Worm (Caenorhabditis elegans) whole organism, L2 larva: ENCODE results near the gene E01G4.5.

ENCODE experiments used
- F13H6.1 ChIP-seq: sonication (generic microtip); optimal IDR thresholded peaks from 2 replicates; lab custom pipeline; 2016; ENCODE audit warnings: missing genetic modification characterization, missing compliant biosample characterization
- R02D3.7 ChIP-seq: fragments of 150-350 bp; optimal IDR thresholded peaks from 2 replicates; lab custom pipeline; 2014; ENCODE audit warnings: missing biosample characterization, missing genetic modification characterization
- Y55F3AM.14 ChIP-seq: fragments of 200-800 bp; sonication (Bioruptor generic); optimal IDR thresholded peaks from 2 replicates; lab custom pipeline; 2018; ENCODE audit warnings: mild to moderate bottlenecking, missing genetic modification characterization, missing compliant biosample characterization
- ZK546.5 ChIP-seq: sonication (generic microtip); optimal IDR thresholded peaks from 2 replicates; lab custom pipeline; 2017; ENCODE audit warnings: missing biosample characterization, missing genetic modification characterization
- alr-1 ChIP-seq: fragments of 150-350 bp; optimal IDR thresholded peaks from 2 replicates; lab custom pipeline; 2014; ENCODE audit warnings: missing biosample characterization, missing genetic modification characterization
- aly-2 ChIP-seq: fragments of 150-350 bp; optimal IDR thresholded peaks from 2 replicates; lab custom pipeline; 2014; ENCODE audit warnings: missing biosample characterization, missing genetic modification characterization
- ceh-16 ChIP-seq: fragments of 150-350 bp; optimal IDR thresholded peaks from 2 replicates; lab custom pipeline; 2014; ENCODE audit warnings: missing biosample characterization, missing genetic modification characterization
- ceh-82 ChIP-seq: fragments of 150-350 bp; optimal IDR thresholded peaks from 2 replicates; lab custom pipeline; 2014; ENCODE audit warnings: missing biosample characterization, missing genetic modification characterization
- crh-2 ChIP-seq: sonication (generic microtip); optimal IDR thresholded peaks from 2 replicates; lab custom pipeline; 2017; ENCODE audit warnings: missing biosample characterization, missing genetic modification characterization
- dmd-4 ChIP-seq: sonication (generic microtip); optimal IDR thresholded peaks from 2 replicates; lab custom pipeline; 2017; ENCODE audit warnings: missing biosample characterization, missing genetic modification characterization
- egl-27 ChIP-seq: sonication (generic microtip); optimal IDR thresholded peaks from 3 replicates; lab custom pipeline; 2017; ENCODE audit warnings: missing biosample characterization, missing genetic modification reagents, missing genetic modification characterization
- elt-3 ChIP-seq: sonication (generic microtip); optimal IDR thresholded peaks from 2 replicates; lab custom pipeline; 2017; ENCODE audit warnings: missing biosample characterization, missing genetic modification characterization
- fos-1 ChIP-seq: fragments of 150-350 bp; optimal IDR thresholded peaks from 2 replicates; lab custom pipeline; 2014; ENCODE audit warnings: missing biosample characterization, missing genetic modification characterization
- gmeb-1 ChIP-seq: fragments of 150-350 bp; optimal IDR thresholded peaks from 2 replicates; lab custom pipeline; 2014; ENCODE audit warnings: missing biosample characterization, missing genetic modification characterization
- lin-11 ChIP-seq: fragments of 150-350 bp; sonication (generic microtip); optimal IDR thresholded peaks from 2 replicates; lab custom pipeline; 2014; ENCODE audit warnings: missing biosample characterization, missing genetic modification characterization, inconsistent platforms, mixed read lengths
- lin-13 ChIP-seq: fragments of 150-350 bp; optimal IDR thresholded peaks from 2 replicates; lab custom pipeline; 2014; ENCODE audit warnings: missing biosample characterization, missing genetic modification reagents, missing genetic modification characterization
- lin-39 ChIP-seq: fragments of 150-350 bp; optimal IDR thresholded peaks from 2 replicates; lab custom pipeline; 2014; ENCODE audit warnings: missing biosample characterization, missing genetic modification reagents, missing genetic modification characterization
- lsy-2 ChIP-seq, 2 experiments: fragments of 150-350 bp in 1 of 2; sonication (generic microtip) in 1 of 2; optimal IDR thresholded peaks; 2 replicates each; lab custom pipeline; 2014 to 2017; ENCODE audit warnings: missing biosample characterization in 2 of 2, missing genetic modification characterization in 2 of 2
- mbf-1 ChIP-seq: sonication (generic microtip); optimal IDR thresholded peaks from 2 replicates; lab custom pipeline; 2017; ENCODE audit warnings: missing biosample characterization, missing genetic modification characterization
- mdl-1 ChIP-seq, 2 experiments: fragments of 150-350 bp in 1 of 2; sonication (generic microtip) in 1 of 2; optimal IDR thresholded peaks; 2 replicates each; lab custom pipeline; 2017; ENCODE audit warnings: missing biosample characterization in 2 of 2, missing genetic modification characterization in 2 of 2
- nhr-10 ChIP-seq: sonication (generic microtip); optimal IDR thresholded peaks from 2 replicates; lab custom pipeline; 2017; ENCODE audit warnings: missing biosample characterization, missing genetic modification characterization
- nhr-11 ChIP-seq: fragments of 150-350 bp; optimal IDR thresholded peaks from 2 replicates; lab custom pipeline; 2014; ENCODE audit warnings: missing biosample characterization, missing genetic modification characterization
- nhr-21 ChIP-seq: fragments of 150-350 bp; optimal IDR thresholded peaks from 2 replicates; lab custom pipeline; 2014; ENCODE audit warnings: missing biosample characterization, missing genetic modification characterization
- nhr-237 ChIP-seq: fragments of 150-350 bp; optimal IDR thresholded peaks from 2 replicates; lab custom pipeline; 2014; ENCODE audit warnings: missing biosample characterization, missing genetic modification characterization
- nhr-25 ChIP-seq: fragments of 150-350 bp; sonication (generic microtip); optimal IDR thresholded peaks from 3 replicates; lab custom pipeline; 2014; ENCODE audit warnings: missing biosample characterization, missing genetic modification characterization
- nhr-6 ChIP-seq: fragments of 150-350 bp; optimal IDR thresholded peaks from 2 replicates; lab custom pipeline; 2014; ENCODE audit warnings: missing biosample characterization, missing genetic modification characterization
- nhr-77 ChIP-seq: fragments of 150-350 bp; optimal IDR thresholded peaks from 2 replicates; lab custom pipeline; 2014; ENCODE audit warnings: missing biosample characterization, missing genetic modification characterization
- peb-1 ChIP-seq: fragments of 150-350 bp; optimal IDR thresholded peaks from 2 replicates; lab custom pipeline; 2014; ENCODE audit warnings: missing biosample characterization, missing genetic modification characterization
- sem-4 ChIP-seq: fragments of 150-350 bp; optimal IDR thresholded peaks from 2 replicates; lab custom pipeline; 2014; ENCODE audit warnings: missing biosample characterization, missing genetic modification reagents, missing genetic modification characterization
- skn-1 ChIP-seq: sonication (generic microtip); optimal IDR thresholded peaks from 2 replicates; lab custom pipeline; 2017; ENCODE audit warnings: missing biosample characterization, missing genetic modification characterization
- sma-3 ChIP-seq: sonication (generic microtip); optimal IDR thresholded peaks from 2 replicates; lab custom pipeline; 2016; ENCODE audit warnings: missing genetic modification reagents, missing genetic modification characterization, missing compliant biosample characterization
- sma-9 ChIP-seq, 2 experiments: fragments of 150-350 bp in 1 of 2; sonication (generic microtip) in 1 of 2; optimal IDR thresholded peaks; 2 replicates each; lab custom pipeline; 2014 to 2016; ENCODE audit warnings: missing genetic modification characterization in 2 of 2, mild to moderate bottlenecking in 1 of 2, missing biosample characterization in 1 of 2, missing compliant biosample characterization in 1 of 2, missing genetic modification reagents in 1 of 2, moderate library complexity in 1 of 2
- snpc-4 ChIP-seq: fragments of 150-350 bp; optimal IDR thresholded peaks from 2 replicates; lab custom pipeline; 2014; ENCODE audit warnings: missing biosample characterization, missing genetic modification characterization
- unc-39 ChIP-seq: fragments of 150-350 bp; optimal IDR thresholded peaks from 2 replicates; lab custom pipeline; 2014; ENCODE audit warnings: missing biosample characterization, missing genetic modification characterization
- unc-55 ChIP-seq: fragments of 150-350 bp; sonication (generic microtip); optimal IDR thresholded peaks from 3 replicates; lab custom pipeline; 2014; ENCODE audit warnings: missing biosample characterization, missing genetic modification reagents, missing genetic modification characterization
- unc-62 ChIP-seq: fragments of 150-350 bp; optimal IDR thresholded peaks from 2 replicates; lab custom pipeline; 2014; ENCODE audit warnings: missing biosample characterization, missing genetic modification reagents, missing genetic modification characterization
- ztf-11 ChIP-seq: sonication (generic microtip); optimal IDR thresholded peaks from 2 replicates; lab custom pipeline; 2017; ENCODE audit warnings: missing biosample characterization, missing genetic modification characterization
- ztf-4 ChIP-seq: fragments of 150-350 bp; optimal IDR thresholded peaks from 2 replicates; lab custom pipeline; 2014; ENCODE audit warnings: missing biosample characterization, missing genetic modification characterization

The E01G4.5 gene

DNA sequence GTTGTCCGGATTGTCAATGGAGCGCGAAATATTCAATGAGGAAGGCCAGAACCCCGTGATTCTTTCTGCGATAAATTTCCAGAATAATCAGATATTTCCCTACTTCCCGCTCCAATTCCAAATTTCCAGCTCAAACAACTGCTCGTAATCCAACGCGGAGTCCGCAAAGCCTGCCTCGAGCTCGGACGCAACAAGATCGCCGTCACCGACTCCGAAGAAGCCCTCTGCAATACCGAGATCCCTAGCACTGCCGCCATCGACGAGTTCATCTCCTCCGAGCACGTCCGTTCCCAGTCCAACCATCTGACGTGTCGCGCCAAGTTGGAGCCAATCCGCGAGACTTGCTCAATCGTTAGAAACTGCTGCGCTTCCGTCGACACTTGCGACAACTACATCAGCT lies 12.9 kb downstream of the E01G4.5 start:
- TF ChIP-seq elt-3 (tag; lab: Kevin White, UChicago) (no peak), F13H6.1 (tag; lab: Kevin White, UChicago) (no peak), unc-62 (GFP tag; lab: Kevin White, UChicago) (no peak), unc-39 (tag; lab: Kevin White, UChicago) (no peak), nhr-11 (no peak), ceh-82 (tag; lab: Kevin White, UChicago) (no peak), mdl-1 (tag; optimal IDR thresholded peaks at IDR 0.05; lab: Kevin White, UChicago) (no peak), ZK546.5 (tag; lab: Kevin White, UChicago) (no peak), ceh-16 (tag; lab: Kevin White, UChicago) (no peak), nhr-10 (tag; lab: Kevin White, UChicago) (no peak), alr-1 (tag; lab: Kevin White, UChicago) (no peak), unc-55 (no peak), lin-11 (tag; lab: Kevin White, UChicago) (no peak), peb-1 (no peak), snpc-4 (tag; lab: Kevin White, UChicago) (no peak), gmeb-1 (no peak)

DNA sequence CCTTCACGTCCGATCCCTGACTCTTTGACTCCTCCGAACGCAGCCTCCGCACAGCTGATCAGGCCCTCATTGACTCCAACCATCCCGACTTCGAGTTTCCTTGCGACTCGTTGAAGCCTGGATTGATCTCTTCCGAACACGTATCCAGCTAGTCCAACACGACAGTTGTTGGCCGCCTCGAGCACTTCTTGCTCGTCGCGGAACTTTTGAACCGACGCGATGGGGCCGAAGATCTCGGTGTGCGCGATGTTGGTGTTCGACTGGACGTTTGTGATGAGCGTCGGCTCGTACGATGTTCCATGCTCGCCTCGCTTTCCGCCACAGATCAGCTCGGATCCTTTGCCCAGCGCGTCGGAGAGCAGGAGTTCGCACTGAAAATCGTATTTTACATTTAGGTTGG lies 15.4 kb downstream of the E01G4.5 start:
- TF ChIP-seq nhr-237 (tag; lab: Kevin White, UChicago), result no peak
- no peak for TF ChIP-seq aly-2
- no peak for TF ChIP-seq sma-3
- no peak for TF ChIP-seq fos-1
- TF ChIP-seq nhr-25, result no peak
- no peak for TF ChIP-seq crh-2 (tag; lab: Kevin White, UChicago)
- TF ChIP-seq mbf-1 (tag; lab: Kevin White, UChicago), result no peak
- TF ChIP-seq egl-27 (tag; lab: Kevin White, UChicago), result no peak
- TF ChIP-seq dmd-4 (tag; lab: Kevin White, UChicago), result no peak
- TF ChIP-seq sem-4, result no peak
- TF ChIP-seq sma-9 (GFP tag; optimal IDR thresholded peaks at IDR 0.05; lab: Kevin White, UChicago), result no peak
- TF ChIP-seq sma-9 (tag; optimal IDR thresholded peaks at IDR 0.05; lab: Kevin White, UChicago), result no peak
- no peak for TF ChIP-seq skn-1 (tag; lab: Kevin White, UChicago)
- TF ChIP-seq ceh-82 (tag; lab: Kevin White, UChicago), result no peak
- no peak for TF ChIP-seq ztf-4 (tag; lab: Kevin White, UChicago)
- no peak for TF ChIP-seq nhr-77 (tag; lab: Kevin White, UChicago)
- TF ChIP-seq ZK546.5 (tag; lab: Kevin White, UChicago), result no peak
- no peak for TF ChIP-seq lin-39
- TF ChIP-seq lin-11 (tag; lab: Kevin White, UChicago), result no peak
- TF ChIP-seq nhr-21 (tag; lab: Kevin White, UChicago), result no peak
- TF ChIP-seq nhr-6 (tag; lab: Kevin White, UChicago), result no peak

DNA sequence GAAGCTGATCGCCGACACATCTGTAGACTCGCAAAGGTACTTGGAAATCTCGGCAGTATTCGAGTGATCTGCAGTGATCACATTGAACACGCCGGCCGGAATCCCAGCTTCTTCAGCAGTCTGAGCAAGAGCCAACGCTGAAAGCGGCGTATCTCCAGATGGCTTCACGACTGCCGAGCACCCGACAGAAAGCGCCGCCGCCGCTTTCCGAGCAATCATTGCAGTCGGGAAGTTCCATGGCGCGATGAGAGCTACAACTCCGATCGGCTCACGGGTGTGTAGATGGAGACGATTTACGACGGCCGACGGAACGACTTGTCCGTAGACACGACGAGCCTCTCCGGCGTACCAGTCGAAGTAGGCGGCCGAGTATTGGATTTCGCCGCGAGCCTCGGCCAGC lies 17.7 kb downstream of the E01G4.5 start:
- no peak for TF ChIP-seq lin-39
- no peak for TF ChIP-seq elt-3 (tag; lab: Kevin White, UChicago)
- TF ChIP-seq ztf-11 (tag; lab: Kevin White, UChicago), result no peak
- TF ChIP-seq ZK546.5 (tag; lab: Kevin White, UChicago), result no peak
- TF ChIP-seq lin-11 (tag; lab: Kevin White, UChicago), result no peak
- TF ChIP-seq lsy-2 (tag; optimal IDR thresholded peaks at IDR 0.05; lab: Kevin White, UChicago), result no peak
- no peak for TF ChIP-seq sem-4
- TF ChIP-seq nhr-21 (tag; lab: Kevin White, UChicago), result no peak
- no peak for TF ChIP-seq alr-1 (tag; lab: Kevin White, UChicago)
- no peak for TF ChIP-seq nhr-10 (tag; lab: Kevin White, UChicago)
- TF ChIP-seq F13H6.1 (tag; lab: Kevin White, UChicago), result no peak
- TF ChIP-seq R02D3.7, result no peak
- no peak for TF ChIP-seq lin-13 (GFP tag; lab: Kevin White, UChicago)
- no peak for TF ChIP-seq mdl-1 (tag; optimal IDR thresholded peaks at IDR 0.05; lab: Kevin White, UChicago)
- no peak for TF ChIP-seq Y55F3AM.14
- TF ChIP-seq nhr-6 (tag; lab: Kevin White, UChicago), result no peak
- TF ChIP-seq unc-62 (GFP tag; lab: Kevin White, UChicago), result no peak
- TF ChIP-seq, all 48 proteins: peak for 0
